Worm (Caenorhabditis elegans) whole organism, young adult: ENCODE data around the gene C45G9.12.

Source experiments
- B0336.3 ChIP-seq: fragments of 200-800 bp; sonication (Bioruptor generic); IDR thresholded peaks from 2 replicates; pipeline ENCODE4 v1.3.6; 2022; ENCODE audit warnings: missing genetic modification characterization, missing compliant biosample characterization
- C06A6.2 ChIP-seq: fragments of 200-800 bp; sonication (Bioruptor generic); conservative IDR thresholded peaks from 2 replicates; pipeline ENCODE4 v1.3.6; 2022; ENCODE audit warnings: missing genetic modification characterization, missing compliant biosample characterization
- F22D6.2 ChIP-seq: sonication (generic microtip); optimal IDR thresholded peaks from 2 replicates; lab custom pipeline; 2016; ENCODE audit warnings: mild to moderate bottlenecking, missing genetic modification characterization, missing compliant biosample characterization
- F33H1.4 ChIP-seq: fragments of 200-800 bp; sonication (Bioruptor generic); IDR thresholded peaks from 2 replicates; pipeline ENCODE4 v1.3.6; 2022; ENCODE audit warnings: missing genetic modification reagents, missing genetic modification characterization, missing compliant biosample characterization
- F39B2.1 ChIP-seq: fragments of 200-800 bp; sonication (Bioruptor generic); IDR thresholded peaks from 2 replicates; pipeline ENCODE4 v1.3.6; 2022; ENCODE audit warnings: missing genetic modification reagents, missing genetic modification characterization, missing compliant biosample characterization
- F49E8.2 ChIP-seq: sonication (generic microtip); optimal IDR thresholded peaks from 3 replicates; lab custom pipeline; 2017; ENCODE audit warnings: missing genetic modification characterization, mild to moderate bottlenecking, missing compliant biosample characterization, antibody characterized with exemption, moderate library complexity; ENCODE audit not compliant: insufficient read depth
- F52B5.7 ChIP-seq: sonication (generic microtip); optimal IDR thresholded peaks from 2 replicates; lab custom pipeline; 2016; ENCODE audit warnings: mild to moderate bottlenecking, missing genetic modification characterization, missing compliant biosample characterization
- F57C9.4 ChIP-seq: sonication (generic microtip); optimal IDR thresholded peaks from 2 replicates; lab custom pipeline; 2017; ENCODE audit warnings: mild to moderate bottlenecking, missing genetic modification characterization, missing compliant biosample characterization
- K12H6.12 ChIP-seq: fragments of 200-800 bp; sonication (Bioruptor generic); optimal IDR thresholded peaks from 2 replicates; lab custom pipeline; 2018; ENCODE audit warnings: mild to moderate bottlenecking, missing genetic modification characterization, missing compliant biosample characterization
- Y53G8AR.9 ChIP-seq: fragments of 200-800 bp; sonication (Bioruptor generic); conservative IDR thresholded peaks from 2 replicates; pipeline ENCODE4 v1.3.6; 2022; ENCODE audit warnings: missing genetic modification reagents, missing genetic modification characterization, missing compliant biosample characterization
- Y79H2A.3 ChIP-seq: fragments of 200-800 bp; sonication (Bioruptor generic); conservative IDR thresholded peaks from 2 replicates; pipeline ENCODE4 v1.3.6; 2022; ENCODE audit warnings: missing genetic modification reagents, missing genetic modification characterization, missing compliant biosample characterization
- atf-7 ChIP-seq: sonication (generic microtip); optimal IDR thresholded peaks from 2 replicates; lab custom pipeline; 2017; ENCODE audit warnings: mild to moderate bottlenecking, missing genetic modification characterization, missing compliant biosample characterization
- attf-3 ChIP-seq: fragments of 200-800 bp; sonication (Bioruptor generic); conservative IDR thresholded peaks from 2 replicates; pipeline ENCODE4 v1.3.6; 2022; ENCODE audit warnings: missing genetic modification reagents, missing genetic modification characterization, missing compliant biosample characterization
- attf-5 ChIP-seq: fragments of 200-800 bp; sonication (Bioruptor generic); optimal IDR thresholded peaks from 2 replicates; lab custom pipeline; 2018; ENCODE audit warnings: mild to moderate bottlenecking, missing genetic modification characterization, missing compliant biosample characterization
- bed-1 ChIP-seq: fragments of 200-800 bp; sonication (Bioruptor generic); IDR thresholded peaks from 2 replicates; pipeline ENCODE4 v1.3.6; 2022; ENCODE audit warnings: missing genetic modification reagents, missing genetic modification characterization, missing compliant biosample characterization
- bed-2 ChIP-seq: fragments of 200-800 bp; sonication (Bioruptor generic); IDR thresholded peaks from 2 replicates; pipeline ENCODE4 v1.3.6; 2022; ENCODE audit warnings: missing genetic modification reagents, missing genetic modification characterization, missing compliant biosample characterization
- ccch-3 ChIP-seq: fragments of 200-800 bp; sonication (Bioruptor generic); optimal IDR thresholded peaks from 2 replicates; lab custom pipeline; 2018; ENCODE audit warnings: mild to moderate bottlenecking, missing genetic modification characterization, missing compliant biosample characterization
- ceh-58 ChIP-seq: fragments of 200-800 bp; sonication (Bioruptor generic); IDR thresholded peaks from 2 replicates; pipeline ENCODE4 v1.3.6; 2022; ENCODE audit warnings: missing genetic modification characterization, missing compliant biosample characterization
- ceh-91 ChIP-seq: fragments of 200-800 bp; sonication (Bioruptor generic); IDR thresholded peaks from 2 replicates; pipeline ENCODE4 v1.3.6; 2022; ENCODE audit warnings: missing genetic modification reagents, missing genetic modification characterization, missing compliant biosample characterization
- dox-1 ChIP-seq: fragments of 200-800 bp; sonication (Bioruptor generic); IDR thresholded peaks from 2 replicates; pipeline ENCODE4 v1.3.6; 2022; ENCODE audit warnings: missing genetic modification reagents, missing genetic modification characterization, missing compliant biosample characterization
- ekl-4 ChIP-seq: fragments of 200-800 bp; sonication (Bioruptor generic); IDR thresholded peaks from 2 replicates; pipeline ENCODE4 v1.3.6; 2022; ENCODE audit warnings: missing genetic modification reagents, missing genetic modification characterization, missing compliant biosample characterization
- him-1 ChIP-seq: sonication (generic microtip); optimal IDR thresholded peaks from 2 replicates; lab custom pipeline; 2016; ENCODE audit warnings: missing genotype, missing genetic modification reagents, missing genetic modification characterization, missing compliant biosample characterization
- hsf-1 ChIP-seq: fragments of 200-800 bp; sonication (Bioruptor generic); IDR thresholded peaks from 2 replicates; pipeline ENCODE4 v1.3.6; 2022; ENCODE audit warnings: missing genetic modification reagents, missing genetic modification characterization, missing compliant biosample characterization
- lag-1 ChIP-seq: fragments of 200-800 bp; sonication (Bioruptor generic); IDR thresholded peaks from 2 replicates; pipeline ENCODE4 v1.3.6; 2022; ENCODE audit warnings: missing genetic modification reagents, missing genetic modification characterization, missing compliant biosample characterization
- let-526 ChIP-seq: fragments of 200-800 bp; sonication (Bioruptor generic); IDR thresholded peaks from 2 replicates; pipeline ENCODE4 v1.3.6; 2022; ENCODE audit warnings: missing genetic modification reagents, missing genetic modification characterization, missing compliant biosample characterization
- lin-35 ChIP-seq, 3 experiments: fragments of 150-350 bp in 2 of 3; sonication (generic microtip) in 1 of 3; optimal IDR thresholded peaks; 2 replicates each; lab custom pipeline; 2014 to 2018; ENCODE audit warnings: missing biosample characterization in 3 of 3, missing genetic modification characterization in 3 of 3, missing genetic modification reagents in 3 of 3
- lin-40 ChIP-seq: sonication (generic microtip); optimal IDR thresholded peaks from 2 replicates; lab custom pipeline; 2016; ENCODE audit warnings: missing genetic modification characterization, mild to moderate bottlenecking, missing compliant biosample characterization, missing genotype, missing genetic modification reagents
- lin-54 ChIP-seq: fragments of 200-800 bp; sonication (Bioruptor generic); optimal IDR thresholded peaks from 2 replicates; lab custom pipeline; 2018; ENCODE audit warnings: mild to moderate bottlenecking, missing genetic modification characterization, missing compliant biosample characterization
- madf-10 ChIP-seq: sonication (generic microtip); optimal IDR thresholded peaks from 2 replicates; lab custom pipeline; 2016; ENCODE audit warnings: mild to moderate bottlenecking, missing genetic modification characterization, missing compliant biosample characterization
- madf-6 ChIP-seq: fragments of 200-800 bp; sonication (Bioruptor generic); IDR thresholded peaks from 2 replicates; pipeline ENCODE4 v1.3.6; 2022; ENCODE audit warnings: missing genetic modification reagents, missing genetic modification characterization, missing compliant biosample characterization
- mcd-1 ChIP-seq: fragments of 200-800 bp; sonication (Bioruptor generic); IDR thresholded peaks from 2 replicates; pipeline ENCODE4 v1.3.6; 2022; ENCODE audit warnings: missing genetic modification reagents, missing genetic modification characterization, missing compliant biosample characterization
- mxl-1 ChIP-seq: sonication (generic microtip); optimal IDR thresholded peaks from 2 replicates; lab custom pipeline; 2016; ENCODE audit warnings: missing genetic modification characterization, missing compliant biosample characterization
- nfya-2 ChIP-seq: fragments of 200-800 bp; sonication (Bioruptor generic); IDR thresholded peaks from 2 replicates; pipeline ENCODE4 v1.3.6; 2022; ENCODE audit warnings: missing genetic modification reagents, missing genetic modification characterization, missing compliant biosample characterization
- nhr-179 ChIP-seq: sonication (generic microtip); optimal IDR thresholded peaks from 2 replicates; lab custom pipeline; 2016; ENCODE audit warnings: mild to moderate bottlenecking, missing genetic modification characterization, missing compliant biosample characterization
- nhr-27 ChIP-seq: fragments of 200-800 bp; sonication (Bioruptor generic); optimal IDR thresholded peaks from 2 replicates; lab custom pipeline; 2018; ENCODE audit warnings: mild to moderate bottlenecking, missing genetic modification characterization, moderate library complexity, missing compliant biosample characterization
- nhr-80 ChIP-seq: sonication (generic microtip); optimal IDR thresholded peaks from 2 replicates; lab custom pipeline; 2016; ENCODE audit warnings: missing genetic modification characterization, missing compliant biosample characterization
- pbrm-1 ChIP-seq: fragments of 200-800 bp; sonication (Bioruptor generic); IDR thresholded peaks from 2 replicates; pipeline ENCODE4 v1.3.6; 2022; ENCODE audit warnings: missing genetic modification reagents, missing genetic modification characterization, missing compliant biosample characterization
- pha-4 ChIP-seq: fragments of 150-350 bp; sonication (generic microtip); optimal IDR thresholded peaks from 2 replicates; lab custom pipeline; 2014; ENCODE audit warnings: missing biosample characterization, missing genetic modification reagents, missing genetic modification characterization
- rcor-1 ChIP-seq: fragments of 200-800 bp; sonication (Bioruptor generic); IDR thresholded peaks from 2 replicates; pipeline ENCODE4 v1.3.6; 2022; ENCODE audit warnings: missing genetic modification reagents, missing genetic modification characterization, missing compliant biosample characterization
- repo-1 ChIP-seq: sonication (generic microtip); optimal IDR thresholded peaks from 2 replicates; lab custom pipeline; 2017; ENCODE audit warnings: mild to moderate bottlenecking, missing genetic modification characterization, missing compliant biosample characterization
- sdz-38 ChIP-seq: sonication (generic microtip); optimal IDR thresholded peaks from 2 replicates; lab custom pipeline; 2016; ENCODE audit warnings: missing genotype, missing genetic modification characterization, missing compliant biosample characterization
- snpc-1.1 ChIP-seq: sonication (generic microtip); optimal IDR thresholded peaks from 2 replicates; lab custom pipeline; 2017; ENCODE audit warnings: missing genetic modification characterization, mild to moderate bottlenecking, missing compliant biosample characterization, antibody characterized with exemption, moderate library complexity, missing genotype, missing genetic modification reagents; ENCODE audit not compliant: insufficient read depth
- snpc-3.4 ChIP-seq: sonication (generic microtip); optimal IDR thresholded peaks from 2 replicates; lab custom pipeline; 2017; ENCODE audit warnings: missing genetic modification characterization, mild to moderate bottlenecking, missing compliant biosample characterization, antibody characterized with exemption, moderate library complexity, missing genotype, missing genetic modification reagents
- snpc-4 ChIP-seq, 5 experiments: fragments of 150-350 bp in 1 of 5; sonication (generic microtip) in 4 of 5; optimal IDR thresholded peaks; 2 replicates each; lab custom pipeline; 2014 to 2018; ENCODE audit warnings: missing genetic modification characterization in 5 of 5, missing biosample characterization in 3 of 5, antibody characterized with exemption in 2 of 5, mild to moderate bottlenecking in 2 of 5, missing compliant biosample characterization in 2 of 5, missing genotype in 2 of 5, moderate library complexity in 2 of 5, missing genetic modification reagents in 1 of 5
- tlf-1 ChIP-seq: fragments of 200-800 bp; sonication (Bioruptor generic); optimal IDR thresholded peaks from 2 replicates; lab custom pipeline; 2018; ENCODE audit warnings: mild to moderate bottlenecking, missing genetic modification characterization, missing compliant biosample characterization
- ztf-22 ChIP-seq: fragments of 200-800 bp; sonication (Bioruptor generic); optimal IDR thresholded peaks from 2 replicates; lab custom pipeline; 2018; ENCODE audit warnings: mild to moderate bottlenecking, missing genetic modification characterization, moderate library complexity, missing compliant biosample characterization

The C45G9.12 gene

ce11 chrIII:5085529-5085928 is 14.1 kb upstream of the C45G9.12 start, which contains the start of gene cah-1:
Gene cah-1, minus strand, starts transcription at chrIII:5085629.
- TF ChIP-seq F33H1.4 (GFP tag; lab: Robert Waterston, UW) (no peak), hsf-1 (no peak), nhr-80 (tag; lab: Kevin White, UChicago) (no peak), ccch-3 (GFP tag; lab: Kevin White, UChicago) (no peak), F49E8.2 (tag; lab: Kevin White, UChicago) (no peak), ceh-91 (GFP tag; lab: Robert Waterston, UW) (no peak), ceh-58 (GFP tag; lab: Robert Waterston, UW) (no peak), pbrm-1 (GFP tag; lab: Robert Waterston, UW) (no peak), rcor-1 (no peak), F39B2.1 (GFP tag; lab: Robert Waterston, UW) (no peak), dox-1 (GFP tag; lab: Robert Waterston, UW) (no peak), F57C9.4 (tag; lab: Kevin White, UChicago) (no peak), lin-54 (GFP tag; lab: Kevin White, UChicago) (no peak), F52B5.7 (tag; lab: Kevin White, UChicago) (no peak), B0336.3 (GFP tag; lab: Robert Waterston, UW) (no peak), sdz-38 (tag; lab: Kevin White, UChicago) (no peak), F22D6.2 (no peak), tlf-1 (GFP tag; lab: Kevin White, UChicago) (no peak), attf-5 (GFP tag; lab: Kevin White, UChicago) (no peak), snpc-1.1 (tag; lab: Kevin White, UChicago) (no peak)

- TF ChIP-seq attf-5 (GFP tag; lab: Kevin White, UChicago) (peak; percentile 32), snpc-4 (GFP tag; optimal IDR thresholded peaks at IDR 0.05; lab: Kevin White, UChicago) (no peak), snpc-4 (tag; optimal IDR thresholded peaks at IDR 0.05; lab: Kevin White, UChicago) (peak in 2 of 4 experiments; percentile 32 to 45), ekl-4 (GFP tag; lab: Robert Waterston, UW) (0 out of 2 replicates have a peak, but pooled peaks have one; percentile 7), lag-1 (GFP tag; lab: Robert Waterston, UW) (no peak), him-1 (peak; percentile 7), tlf-1 (GFP tag; lab: Kevin White, UChicago) (peak; percentile 59), hsf-1 (0 out of 2 replicates have a peak, but pooled peaks have one; percentile 16), nhr-80 (tag; lab: Kevin White, UChicago) (no peak), Y53G8AR.9 (GFP tag; lab: Robert Waterston, UW) (peak; percentile 8; the same call in 1 of the 2 replicates), repo-1 (tag; lab: Kevin White, UChicago) (peak; percentile 30), ztf-22 (GFP tag; lab: Kevin White, UChicago) (peak; percentile 9), F22D6.2 (no peak), madf-10 (tag; lab: Kevin White, UChicago) (peak; percentile 2), madf-6 (GFP tag; lab: Robert Waterston, UW) (peak; percentile 25; the same call in 1 of the 2 replicates), lin-54 (GFP tag; lab: Kevin White, UChicago) (peak; percentile 4), B0336.3 (GFP tag; lab: Robert Waterston, UW) (0 out of 2 replicates have a peak, but pooled peaks have one; percentile 23), nfya-2 (GFP tag; lab: Robert Waterston, UW) (no peak), lin-40 (tag; lab: Kevin White, UChicago) (peak; percentile 38), lin-35 (GFP tag; optimal IDR thresholded peaks at IDR 0.05; lab: Kevin White, UChicago) (peak in 1 of 3 experiments; percentile 8)
Observed at ce11 chrIII:5083304-5083703, 11.9 kb upstream of the C45G9.12 start.

DNA sequence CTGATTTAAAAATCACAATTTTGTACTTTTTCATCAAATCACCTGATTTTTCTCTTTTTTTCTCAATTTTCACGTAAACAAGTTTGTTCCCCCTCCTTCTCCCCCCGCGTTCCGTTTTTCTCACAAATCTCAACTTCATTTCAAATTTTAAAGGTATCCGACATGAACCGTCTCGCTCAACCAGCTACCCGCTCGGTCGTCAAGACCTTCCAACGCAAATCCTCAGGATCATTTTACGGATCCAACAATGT is 10.1 kb upstream of the C45G9.12 start, which contains the start of gene cox-6A:
TSS of gene cox-6A (plus strand) at position 152 of the 251 bp plus-strand sequence.
- no peak for TF ChIP-seq nhr-179 (tag; lab: Kevin White, UChicago)
- TF ChIP-seq B0336.3 (GFP tag; lab: Robert Waterston, UW) = no peak
- TF ChIP-seq C06A6.2 (GFP tag; lab: Robert Waterston, UW) = no peak
- no peak for TF ChIP-seq mxl-1 (tag; lab: Kevin White, UChicago)
- no peak for TF ChIP-seq mcd-1 (GFP tag; lab: Robert Waterston, UW)
- TF ChIP-seq pha-4 (tag; lab: Kevin White, UChicago) = no peak
- no peak for TF ChIP-seq K12H6.12 (tag; lab: Kevin White, UChicago)
- no peak for TF ChIP-seq attf-3 (GFP tag; lab: Robert Waterston, UW)
- TF ChIP-seq nhr-27 (tag; lab: Kevin White, UChicago) = no peak
- no peak for TF ChIP-seq Y79H2A.3
- no peak for TF ChIP-seq bed-1 (GFP tag; lab: Robert Waterston, UW)
- TF ChIP-seq atf-7 (tag; lab: Kevin White, UChicago) = no peak
- no peak for TF ChIP-seq snpc-3.4 (tag; lab: Kevin White, UChicago)
- no peak for TF ChIP-seq let-526 (GFP tag; lab: Robert Waterston, UW)
- TF ChIP-seq bed-2 (GFP tag; lab: Robert Waterston, UW) = no peak
